Worm (Caenorhabditis elegans) whole organism, L4 larva: ENCODE data around the gene swan-1.

Source experiments
- F37D6.2 ChIP-seq: sonication (generic microtip); optimal IDR thresholded peaks from 2 replicates; lab custom pipeline; 2016; ENCODE audit warnings: mild to moderate bottlenecking, missing genetic modification characterization, missing compliant biosample characterization
- F44E2.7 ChIP-seq: fragments of 200-800 bp; sonication (Bioruptor generic); IDR thresholded peaks from 2 replicates; pipeline ENCODE4 v2.1.2; 2022; ENCODE audit warnings: missing genetic modification characterization, missing compliant biosample characterization
- F49E8.2 ChIP-seq: sonication (generic microtip); optimal IDR thresholded peaks from 2 replicates; lab custom pipeline; 2016; ENCODE audit warnings: missing compliant biosample characterization, mild to moderate bottlenecking, missing genetic modification characterization, borderline replicate concordance
- Y105C5A.15 ChIP-seq: fragments of 200-800 bp; sonication (Bioruptor generic); IDR thresholded peaks from 2 replicates; pipeline ENCODE4 v1.3.6; 2022; ENCODE audit warnings: missing genetic modification characterization, missing compliant biosample characterization
- ZK337.2 ChIP-seq: fragments of 200-800 bp; sonication (Bioruptor generic); IDR thresholded peaks from 2 replicates; pipeline ENCODE4 v1.3.6; 2022; ENCODE audit warnings: missing genetic modification reagents, missing genetic modification characterization, missing compliant biosample characterization
- aha-1 ChIP-seq: fragments of 150-350 bp; peaks from one replicate; lab custom pipeline; 2014; ENCODE audit warnings: missing biosample characterization, missing genetic modification characterization
- ama-1 ChIP-seq: fragments of 150-350 bp; optimal IDR thresholded peaks from 2 replicates; lab custom pipeline; 2014; ENCODE audit warnings: inconsistent platforms, mixed read lengths
- arid-1 ChIP-seq: fragments of 200-800 bp; sonication (Bioruptor generic); conservative IDR thresholded peaks from 2 replicates; pipeline ENCODE4 v1.3.6; 2022; ENCODE audit warnings: missing genetic modification reagents, missing genetic modification characterization, missing compliant biosample characterization
- attf-4 ChIP-seq: sonication (generic microtip); optimal IDR thresholded peaks from 3 replicates; lab custom pipeline; 2017; ENCODE audit warnings: missing biosample characterization, missing genetic modification characterization
- ceh-20 ChIP-seq: fragments of 200-800 bp; sonication (Bioruptor generic); IDR thresholded peaks from 2 replicates; pipeline ENCODE4 v1.3.6; 2022; ENCODE audit warnings: missing genetic modification reagents, missing genetic modification characterization, missing compliant biosample characterization
- ceh-32 ChIP-seq: sonication (generic microtip); optimal IDR thresholded peaks from 2 replicates; lab custom pipeline; 2016; ENCODE audit warnings: mild to moderate bottlenecking, missing genetic modification characterization, missing compliant biosample characterization; ENCODE audit not compliant: poor library complexity
- ces-1 ChIP-seq: fragments of 150-350 bp; sonication (generic microtip); optimal IDR thresholded peaks from 4 replicates; lab custom pipeline; 2014; ENCODE audit warnings: missing biosample characterization, missing genetic modification reagents, missing genetic modification characterization
- daf-16 ChIP-seq, 3 experiments: sonication (generic microtip); optimal IDR thresholded peaks; 2 replicates each; lab custom pipeline; 2016 to 2017; ENCODE audit warnings: missing genetic modification characterization in 3 of 3, missing genetic modification reagents in 3 of 3, mild to moderate bottlenecking in 2 of 3, missing compliant biosample characterization in 2 of 3, missing biosample characterization in 1 of 3, moderate library complexity in 1 of 3
- daf-8 ChIP-seq: fragments of 200-800 bp; sonication (Bioruptor generic); IDR thresholded peaks from 2 replicates; pipeline ENCODE4 v1.3.6; 2022; ENCODE audit warnings: missing genetic modification characterization, missing compliant biosample characterization
- dmd-6 ChIP-seq: fragments of 200-800 bp; sonication (Bioruptor generic); IDR thresholded peaks from 2 replicates; pipeline ENCODE4 v1.3.6; 2022; ENCODE audit warnings: missing genetic modification reagents, missing genetic modification characterization, missing compliant biosample characterization
- dmd-9 ChIP-seq: fragments of 200-800 bp; sonication (Bioruptor generic); IDR thresholded peaks from 2 replicates; pipeline ENCODE4 v1.3.6; 2022; ENCODE audit warnings: missing genetic modification reagents, missing genetic modification characterization, missing compliant biosample characterization
- dve-1 ChIP-seq: sonication (generic microtip); optimal IDR thresholded peaks from 2 replicates; lab custom pipeline; 2017; ENCODE audit warnings: antibody characterized with exemption, mild to moderate bottlenecking, missing genetic modification characterization, missing compliant biosample characterization; ENCODE audit not compliant: insufficient read depth
- egl-43 ChIP-seq: fragments of 200-800 bp; sonication (Bioruptor generic); IDR thresholded peaks from 2 replicates; pipeline ENCODE4 v1.3.6; 2022; ENCODE audit warnings: missing genetic modification reagents, missing genetic modification characterization, missing compliant biosample characterization
- gei-8 ChIP-seq: fragments of 200-800 bp; sonication (Bioruptor generic); optimal IDR thresholded peaks from 2 replicates; lab custom pipeline; 2018; ENCODE audit warnings: mild to moderate bottlenecking, missing genetic modification characterization, missing compliant biosample characterization
- hif-1 ChIP-seq, 2 experiments: sonication (generic microtip); optimal IDR thresholded peaks; 2 replicates each; lab custom pipeline; 2016 to 2017; ENCODE audit warnings: missing compliant biosample characterization in 2 of 2, missing genetic modification characterization in 2 of 2, missing genetic modification reagents in 2 of 2, missing genotype in 2 of 2, mild to moderate bottlenecking in 1 of 2
- hlh-30 ChIP-seq: sonication (generic microtip); optimal IDR thresholded peaks from 2 replicates; lab custom pipeline; 2017; ENCODE audit warnings: antibody characterized with exemption, mild to moderate bottlenecking, missing genetic modification characterization, missing compliant biosample characterization; ENCODE audit not compliant: insufficient read depth
- jun-1 ChIP-seq: fragments of 150-350 bp; optimal IDR thresholded peaks from 2 replicates; lab custom pipeline; 2014; ENCODE audit warnings: missing biosample characterization, missing genetic modification reagents, missing genetic modification characterization
- lin-13 ChIP-seq: fragments of 150-350 bp; optimal IDR thresholded peaks from 2 replicates; lab custom pipeline; 2014; ENCODE audit warnings: missing biosample characterization, missing genetic modification reagents, missing genetic modification characterization
- lin-38 ChIP-seq: fragments of 200-800 bp; sonication (Bioruptor generic); IDR thresholded peaks from 2 replicates; pipeline ENCODE4 v1.3.6; 2022; ENCODE audit warnings: missing genetic modification reagents, missing genetic modification characterization, missing compliant biosample characterization
- lin-39 ChIP-seq: fragments of 150-350 bp; optimal IDR thresholded peaks from 2 replicates; lab custom pipeline; 2014; ENCODE audit warnings: missing biosample characterization, missing genetic modification reagents, missing genetic modification characterization
- lsy-2 ChIP-seq, 2 experiments: fragments of 150-350 bp in 1 of 2; sonication (generic microtip) in 1 of 2; optimal IDR thresholded peaks; 2 replicates each; lab custom pipeline; 2014 to 2017; ENCODE audit warnings: missing biosample characterization in 2 of 2, missing genetic modification characterization in 2 of 2
- mdl-1 ChIP-seq, 2 experiments: fragments of 150-350 bp in 1 of 2; sonication (generic microtip) in 1 of 2; optimal IDR thresholded peaks; 2 replicates each; lab custom pipeline; 2014 to 2017; ENCODE audit warnings: missing biosample characterization in 2 of 2, missing genetic modification characterization in 2 of 2
- mep-1 ChIP-seq: fragments of 150-350 bp; sonication (generic microtip); optimal IDR thresholded peaks from 3 replicates; lab custom pipeline; 2014; ENCODE audit warnings: missing biosample characterization, missing genetic modification characterization
- mes-2 ChIP-seq: sonication (generic microtip); optimal IDR thresholded peaks from 2 replicates; lab custom pipeline; 2016; ENCODE audit warnings: missing genotype, mild to moderate bottlenecking, missing genetic modification characterization, missing compliant biosample characterization; ENCODE audit not compliant: poor library complexity, severe bottlenecking
- mxl-3 ChIP-seq: fragments of 200-800 bp; sonication (Bioruptor generic); optimal IDR thresholded peaks from 2 replicates; lab custom pipeline; 2018; ENCODE audit warnings: mild to moderate bottlenecking, missing genetic modification characterization, missing compliant biosample characterization
- nhr-10 ChIP-seq: fragments of 150-350 bp; optimal IDR thresholded peaks from 2 replicates; lab custom pipeline; 2014; ENCODE audit warnings: missing biosample characterization, missing genetic modification characterization
- nhr-102 ChIP-seq: sonication (generic microtip); optimal IDR thresholded peaks from 2 replicates; lab custom pipeline; 2016; ENCODE audit warnings: mild to moderate bottlenecking, missing genetic modification characterization, moderate library complexity, missing compliant biosample characterization
- nhr-11 ChIP-seq: fragments of 150-350 bp; optimal IDR thresholded peaks from 2 replicates; lab custom pipeline; 2014; ENCODE audit warnings: missing biosample characterization, missing genetic modification characterization
- nhr-111 ChIP-seq: fragments of 200-800 bp; sonication (Bioruptor generic); optimal IDR thresholded peaks from 2 replicates; lab custom pipeline; 2018; ENCODE audit warnings: mild to moderate bottlenecking, missing genetic modification characterization, missing compliant biosample characterization
- nhr-25 ChIP-seq: sonication (generic microtip); optimal IDR thresholded peaks from 2 replicates; lab custom pipeline; 2017; ENCODE audit warnings: missing genetic modification characterization, mild to moderate bottlenecking, missing compliant biosample characterization, antibody characterized with exemption, moderate library complexity, borderline replicate concordance; ENCODE audit not compliant: insufficient read depth
- nhr-28 ChIP-seq: fragments of 150-350 bp; optimal IDR thresholded peaks from 2 replicates; lab custom pipeline; 2014; ENCODE audit warnings: missing biosample characterization, missing genetic modification characterization
- nhr-41 ChIP-seq: fragments of 200-800 bp; sonication (Bioruptor generic); IDR thresholded peaks from 2 replicates; pipeline ENCODE4 v1.3.6; 2022; ENCODE audit warnings: missing genetic modification reagents, missing genetic modification characterization, missing compliant biosample characterization
- pha-4 ChIP-seq, 2 experiments: fragments of 150-350 bp in 1 of 2; fragments of 200-800 bp in 1 of 2; sonication (Bioruptor generic) in 1 of 2; IDR thresholded peaks in 1 of 2; optimal IDR thresholded peaks in 1 of 2; 2 replicates each; pipeline versions ENCODE4 v1.3.6 to Lab custom; 2014 to 2022; ENCODE audit warnings: missing genetic modification characterization in 2 of 2, missing genetic modification reagents in 2 of 2, missing biosample characterization in 1 of 2, missing compliant biosample characterization in 1 of 2
- php-3 ChIP-seq: fragments of 200-800 bp; sonication (Bioruptor generic); IDR thresholded peaks from 2 replicates; pipeline ENCODE4 v1.3.6; 2022; ENCODE audit warnings: missing genetic modification reagents, missing genetic modification characterization, missing compliant biosample characterization
- pqm-1 ChIP-seq: sonication (generic microtip); optimal IDR thresholded peaks from 2 replicates; lab custom pipeline; 2017; ENCODE audit warnings: missing biosample characterization, missing genetic modification characterization
- saeg-2 ChIP-seq: fragments of 200-800 bp; sonication (Bioruptor generic); IDR thresholded peaks from 2 replicates; pipeline ENCODE4 v1.3.6; 2022; ENCODE audit warnings: missing genetic modification reagents, missing genetic modification characterization, missing compliant biosample characterization
- snpc-1.2 ChIP-seq: fragments of 200-800 bp; sonication (Bioruptor generic); IDR thresholded peaks from 2 replicates; pipeline ENCODE4 v1.3.6; 2022; ENCODE audit warnings: missing genetic modification reagents, missing genetic modification characterization, missing compliant biosample characterization
- unc-62 ChIP-seq, 3 experiments: fragments of 150-350 bp in 1 of 3; sonication (generic microtip); optimal IDR thresholded peaks in 2 of 3; peaks in 1 of 3; 1 replicate in 1 of 3; 2 replicates in 2 of 3; lab custom pipeline; 2014 to 2017; ENCODE audit warnings: missing biosample characterization in 3 of 3, missing genetic modification characterization in 3 of 3, missing genetic modification reagents in 3 of 3, missing genotype in 1 of 3
- ztf-11 ChIP-seq: fragments of 150-350 bp; optimal IDR thresholded peaks from 2 replicates; lab custom pipeline; 2014; ENCODE audit warnings: missing biosample characterization, missing genetic modification characterization
- ztf-7 ChIP-seq: fragments of 150-350 bp; optimal IDR thresholded peaks from 2 replicates; lab custom pipeline; 2014; ENCODE audit warnings: missing biosample characterization, missing genetic modification characterization

swan-1 gene

DNA sequence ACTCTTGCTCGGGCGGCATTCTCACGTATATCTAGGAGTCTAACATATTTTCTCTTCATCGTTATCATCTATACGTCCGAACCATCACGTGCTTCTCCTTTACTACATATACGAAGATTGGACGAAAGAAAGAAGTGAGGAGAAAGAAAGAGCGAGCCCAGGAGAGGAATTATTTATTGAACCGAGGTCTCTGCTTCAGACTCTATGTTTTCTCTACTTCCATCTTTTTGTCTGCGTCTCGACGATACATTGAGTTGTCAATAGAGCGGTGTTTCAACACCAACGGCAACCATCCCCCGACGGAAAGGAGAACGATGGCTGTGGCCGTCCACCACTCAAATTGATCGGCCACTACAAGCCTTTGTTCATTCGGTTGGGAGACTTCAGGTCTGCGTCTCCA lies 17.7 kb downstream of the swan-1 start (continued):
- TF ChIP-seq dmd-9 (GFP tag; lab: Robert Waterston, UW) (0 out of 2 replicates have a peak, but pooled peaks have one; percentile 50), attf-4 (peak; percentile 7), F37D6.2 (peak; percentile 9), nhr-111 (GFP tag; lab: Kevin White, UChicago) (no peak), ztf-7 (tag; lab: Kevin White, UChicago) (no peak), ztf-11 (no peak), hif-1 (tag; optimal IDR thresholded peaks at IDR 0.05; lab: Kevin White, UChicago) (peak in 1 of 2 experiments; percentile 85), daf-8 (GFP tag; lab: Robert Waterston, UW) (no peak), hlh-30 (tag; lab: Kevin White, UChicago) (peak; percentile 86), mxl-3 (GFP tag; lab: Kevin White, UChicago) (peak; percentile 63), Y105C5A.15 (GFP tag; lab: Robert Waterston, UW) (no peak), ceh-32 (no peak), ces-1 (no peak), ama-1 (lab: Kevin White, UChicago) (peak; percentile 72), nhr-10 (peak; percentile 18)
- TF ChIP-seq, all 104 proteins: peak for 47

DNA sequence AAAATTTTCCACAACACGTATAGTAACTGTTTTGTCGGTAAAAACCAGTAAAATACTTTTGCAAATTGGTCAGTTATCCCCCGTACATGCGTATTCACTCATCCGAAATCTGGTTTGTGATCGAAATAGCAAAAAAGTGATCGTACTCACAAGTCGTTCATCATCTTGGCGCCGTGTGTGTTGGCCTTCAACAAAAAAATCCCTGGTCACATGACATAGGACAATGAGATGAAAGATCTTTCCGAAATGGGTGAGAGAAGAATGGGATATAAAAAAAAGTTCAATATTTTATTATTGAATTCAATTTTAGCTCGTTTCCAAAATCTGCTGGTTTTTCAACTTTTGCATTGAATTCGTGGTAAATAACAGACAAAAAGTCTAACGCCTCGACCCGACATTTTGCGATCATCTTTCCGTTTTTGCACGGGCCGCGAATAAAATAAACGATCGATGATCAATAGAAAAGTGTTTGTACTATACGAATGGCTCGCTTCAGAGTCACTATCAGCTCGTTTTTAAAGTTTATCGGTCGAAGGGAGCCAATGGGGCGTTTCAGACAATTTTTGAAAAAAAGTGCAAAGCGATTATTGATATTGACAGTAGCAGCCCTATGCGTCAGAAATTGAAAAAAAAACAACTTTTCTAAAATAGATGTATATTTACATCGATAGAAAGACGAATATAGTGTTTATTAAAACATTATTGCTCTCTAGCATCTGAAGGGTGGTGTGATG lies 18.9 kb downstream of the swan-1 start:
- TF ChIP-seq ama-1 (lab: Kevin White, UChicago) = no peak
- TF ChIP-seq jun-1 (tag; lab: Kevin White, UChicago) = no peak
- peak; percentile 56 for TF ChIP-seq pqm-1 (tag; lab: Kevin White, UChicago)
- TF ChIP-seq lsy-2 (tag; optimal IDR thresholded peaks at IDR 0.05; lab: Kevin White, UChicago) = no peak
- no peak for TF ChIP-seq lin-13 (GFP tag; lab: Kevin White, UChicago)
- no peak for TF ChIP-seq lin-39 (tag; lab: Kevin White, UChicago)
- peak; percentile 15 for TF ChIP-seq nhr-11 (tag; lab: Kevin White, UChicago)
- TF ChIP-seq nhr-102 = no peak
- no peak for TF ChIP-seq daf-16 (GFP tag; optimal IDR thresholded peaks at IDR 0.05; lab: Kevin White, UChicago)
- TF ChIP-seq daf-16 (tag; optimal IDR thresholded peaks at IDR 0.05; lab: Kevin White, UChicago) = peak; percentile 85
- TF ChIP-seq gei-8 (GFP tag; lab: Kevin White, UChicago) = no peak
- no peak for TF ChIP-seq saeg-2 (GFP tag; lab: Robert Waterston, UW)
- peak; percentile 51 for TF ChIP-seq aha-1 (tag; lab: Kevin White, UChicago)
- TF ChIP-seq hlh-30 (tag; lab: Kevin White, UChicago) = peak; percentile 82
- no peak for TF ChIP-seq F44E2.7 (GFP tag; lab: Robert Waterston, UW)
- peak; percentile 68 for TF ChIP-seq dve-1
- no peak for TF ChIP-seq nhr-41 (GFP tag; lab: Robert Waterston, UW)
- no peak for TF ChIP-seq egl-43
- TF ChIP-seq ZK337.2 (GFP tag; lab: Robert Waterston, UW) = no peak
- no peak for TF ChIP-seq hif-1 (tag; optimal IDR thresholded peaks at IDR 0.05; lab: Kevin White, UChicago)
- TF ChIP-seq nhr-28 (tag; lab: Kevin White, UChicago) = no peak
- TF ChIP-seq unc-62 (GFP tag; optimal IDR thresholded peaks at IDR 0.05 in 1 of 2; lab: Kevin White, UChicago) = no peak
- TF ChIP-seq unc-62 (tag; optimal IDR thresholded peaks at IDR 0.05; lab: Kevin White, UChicago) = no peak
- TF ChIP-seq mdl-1 (tag; optimal IDR thresholded peaks at IDR 0.05; lab: Kevin White, UChicago) = peak in 1 of 2 experiments; percentile 1
- TF ChIP-seq ceh-32 = no peak
- TF ChIP-seq snpc-1.2 (GFP tag; lab: Robert Waterston, UW) = no peak
- TF ChIP-seq F49E8.2 (tag; lab: Kevin White, UChicago) = no peak
- TF ChIP-seq mep-1 (tag; lab: Kevin White, UChicago) = peak; percentile 25
- no peak for TF ChIP-seq ceh-20 (GFP tag; lab: Robert Waterston, UW)
- TF ChIP-seq lin-38 = no peak
- TF ChIP-seq dmd-6 (GFP tag; lab: Robert Waterston, UW) = peak; percentile 29; the same call in 1 of the 2 replicates
- TF ChIP-seq nhr-25 (tag; lab: Kevin White, UChicago) = no peak
- 0 out of 2 replicates have a peak, but pooled peaks have one; percentile 14 for TF ChIP-seq arid-1 (GFP tag; lab: Robert Waterston, UW)
- TF ChIP-seq pha-4 (GFP tag; IDR thresholded peaks at IDR 0.05; lab: Robert Waterston, UW) = no peak
- TF ChIP-seq pha-4 (tag; optimal IDR thresholded peaks at IDR 0.05; lab: Kevin White, UChicago) = peak; percentile 2
- TF ChIP-seq php-3 (GFP tag; lab: Robert Waterston, UW) = no peak
- peak; percentile 1 for TF ChIP-seq mes-2 (tag; lab: Kevin White, UChicago)
